Worm (Caenorhabditis elegans): ENCODE data around the gene C13A10.1.

The C13A10.1 gene

ce11 chrII:1378259-1378658 lies 22.8 kb upstream of the C13A10.1 start, which contains the start of gene F54D12.10:
Gene F54D12.10, minus strand, starts transcription at chrII:1378359.
- TF ChIP-seq egl-27 (tag; optimal IDR thresholded peaks at IDR 0.05) (no peak), nhr-84 (tag; optimal IDR thresholded peaks at IDR 0.05) (no peak), ztf-4 (tag; optimal IDR thresholded peaks at IDR 0.05) (no peak), egl-13 (tag; optimal IDR thresholded peaks at IDR 0.05) (no peak), nhr-20 (tag; optimal IDR thresholded peaks at IDR 0.05) (no peak)

- no peak for TF ChIP-seq unc-130 (tag; optimal IDR thresholded peaks at IDR 0.05)
- TF ChIP-seq egl-13 (tag; optimal IDR thresholded peaks at IDR 0.05) = no peak
- no peak for TF ChIP-seq nhr-76 (tag; optimal IDR thresholded peaks at IDR 0.05)
- no peak for TF ChIP-seq mep-1 (tag; optimal IDR thresholded peaks at IDR 0.05)
- TF ChIP-seq sox-4 (tag; optimal IDR thresholded peaks at IDR 0.05) = no peak
- TF ChIP-seq zag-1 (tag; optimal IDR thresholded peaks at IDR 0.05) = no peak
- no peak for TF ChIP-seq xbp-1 (tag; optimal IDR thresholded peaks at IDR 0.05)
- TF ChIP-seq ztf-11 (tag; optimal IDR thresholded peaks at IDR 0.05) = no peak
- no peak for TF ChIP-seq egl-27 (tag; optimal IDR thresholded peaks at IDR 0.05)
- TF ChIP-seq dpl-1 (GFP tag; optimal IDR thresholded peaks at IDR 0.05) = peak in 1 of 3 experiments; percentile 31
- TF ChIP-seq snu-23 (GFP tag; optimal IDR thresholded peaks at IDR 0.05) = no peak
- peak in 1 of 2 experiments; percentile 28 for TF ChIP-seq efl-1 (optimal IDR thresholded peaks at IDR 0.05)
- TF ChIP-seq efl-1 (GFP tag; optimal IDR thresholded peaks at IDR 0.05 in 1 of 2) = peak in 1 of 2 experiments; percentile 53
- no peak for TF ChIP-seq dsc-1 (tag; optimal IDR thresholded peaks at IDR 0.05)
Observed at ce11 chrII:1376795-1377194, 21.3 kb upstream of the C13A10.1 start.

ce11 chrII:1375627-1376026 lies 20.2 kb upstream of the C13A10.1 start:
- TF ChIP-seq tbx-2 (tag; optimal IDR thresholded peaks at IDR 0.05) = no peak
- TF ChIP-seq dpl-1 (GFP tag; optimal IDR thresholded peaks at IDR 0.05) = peak in 1 of 3 experiments; percentile 10
- no peak for TF ChIP-seq jun-1 (tag; optimal IDR thresholded peaks at IDR 0.05)
- TF ChIP-seq lsy-2 (tag; optimal IDR thresholded peaks at IDR 0.05) = peak; percentile 19 to 30
- TF ChIP-seq blmp-1 (tag; optimal IDR thresholded peaks at IDR 0.05) = peak; percentile 48
- TF ChIP-seq pag-3 (tag; optimal IDR thresholded peaks at IDR 0.05; ENCODE audit: borderline replicate concordance, insufficient read depth) = peak; percentile 62
- TF ChIP-seq zip-4 (GFP tag; optimal IDR thresholded peaks at IDR 0.05) = no peak
- peak; percentile 49 for TF ChIP-seq nhr-71 (tag; optimal IDR thresholded peaks at IDR 0.05)
- TF ChIP-seq rnt-1 (tag; optimal IDR thresholded peaks at IDR 0.05) = peak; percentile 69
- peak in 1 of 2 experiments; percentile 16 for TF ChIP-seq efl-1 (optimal IDR thresholded peaks at IDR 0.05)
- peak in 1 of 2 experiments; percentile 2 for TF ChIP-seq efl-1 (GFP tag; optimal IDR thresholded peaks at IDR 0.05 in 1 of 2)
- TF ChIP-seq unc-62 (GFP tag; optimal IDR thresholded peaks at IDR 0.05) = no peak
- no peak for TF ChIP-seq xbp-1 (tag; optimal IDR thresholded peaks at IDR 0.05)
- TF ChIP-seq nhr-19 (GFP tag; conservative IDR thresholded peaks at IDR 0.05) = 0 out of 2 replicates have a peak, but pooled peaks have one; percentile 22
- TF ChIP-seq lir-3 (tag; optimal IDR thresholded peaks at IDR 0.05; ENCODE audit: poor library complexity) = no peak
- peak; percentile 13 for TF ChIP-seq unc-130 (tag; optimal IDR thresholded peaks at IDR 0.05)

- TF ChIP-seq C16A3.4 (tag; optimal IDR thresholded peaks at IDR 0.05) = no peak
- no peak for TF ChIP-seq fos-1 (tag; optimal IDR thresholded peaks at IDR 0.05)
Observed at ce11 chrII:1374889-1375288, 19.4 kb upstream of the C13A10.1 start, which contains the start of gene rog-1. Gene rog-1, minus strand, starts transcription at chrII:1374989.

- TF ChIP-seq unc-130 (tag; optimal IDR thresholded peaks at IDR 0.05) (no peak), nhr-85 (tag) (peak; percentile 14)
Observed at ce11 chrII:1374486-1374885, 19.0 kb upstream of the C13A10.1 start.

DNA sequence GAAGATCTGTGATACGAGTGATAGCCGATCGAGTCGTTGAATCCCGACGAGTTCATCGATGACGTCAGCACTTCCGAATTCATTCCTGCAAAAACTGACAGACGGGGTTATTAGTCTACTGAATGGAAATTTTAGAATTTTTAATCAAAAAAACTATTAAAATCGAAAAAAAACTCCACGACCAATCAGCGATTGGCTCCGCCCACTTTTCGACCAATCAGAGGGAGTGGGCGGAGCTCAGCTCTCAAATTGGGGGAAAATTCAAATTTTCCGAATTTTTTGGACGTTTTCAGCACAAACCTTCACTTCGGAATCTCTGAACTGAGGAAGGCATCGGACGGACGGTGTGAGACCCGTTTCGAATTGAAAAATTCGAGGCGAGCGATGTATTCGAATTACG lies 17.5 kb upstream of the C13A10.1 start:
- no peak for TF ChIP-seq efl-1 (optimal IDR thresholded peaks at IDR 0.05)
- peak in 1 of 2 experiments; percentile 18 for TF ChIP-seq efl-1 (GFP tag; optimal IDR thresholded peaks at IDR 0.05 in 1 of 2)
- no peak for TF ChIP-seq snu-23 (GFP tag; optimal IDR thresholded peaks at IDR 0.05)
- no peak for TF ChIP-seq mef-2 (tag; optimal IDR thresholded peaks at IDR 0.05)

All from whole organism, L1 larva.